Worm (Caenorhabditis elegans): ENCODE results near the gene puf-3.

The puf-3 gene

DNA sequence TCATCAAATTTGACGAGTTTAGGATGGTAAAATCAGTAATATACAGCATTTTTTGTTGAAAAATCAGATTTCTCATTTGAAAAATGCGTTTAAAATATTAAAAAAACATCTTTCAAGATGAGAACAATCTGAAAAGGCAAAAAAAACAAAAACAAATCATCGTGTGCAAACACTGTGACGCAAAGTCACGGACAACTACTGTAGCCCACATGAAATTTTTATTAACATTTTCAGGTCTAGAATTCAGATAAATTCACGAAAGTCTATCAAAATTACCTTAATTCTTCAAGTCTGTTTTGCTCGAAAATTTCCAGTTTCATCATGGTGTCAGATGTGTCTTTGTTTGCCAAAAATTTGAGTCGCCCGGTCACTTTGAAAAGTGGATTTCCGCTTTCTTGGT is 26.9 kb upstream of the puf-3 start:
- TF ChIP-seq snpc-1.3 (tag; optimal IDR thresholded peaks at IDR 0.05; ENCODE audit: insufficient read depth) (peak; percentile 7), B0019.2 (GFP tag; conservative IDR thresholded peaks at IDR 0.05) (no peak), mcd-1 (GFP tag; IDR thresholded peaks at IDR 0.05) (no peak), gei-17 (GFP tag; optimal IDR thresholded peaks at IDR 0.05) (no peak), Y53F4B.3 (GFP tag; IDR thresholded peaks at IDR 0.05) (no peak), efl-1 (GFP tag; optimal IDR thresholded peaks at IDR 0.05) (peak; percentile 32), somi-1 (GFP tag; optimal IDR thresholded peaks at IDR 0.05) (no peak), tbp1 (GFP tag; optimal IDR thresholded peaks at IDR 0.05) (peak; percentile 43), attf-6 (GFP tag; IDR thresholded peaks at IDR 0.05) (peak; percentile 74), ceh-27 (GFP tag; optimal IDR thresholded peaks at IDR 0.05) (no peak), lin-35 (GFP tag; optimal IDR thresholded peaks at IDR 0.05) (no peak), lin-54 (GFP tag; optimal IDR thresholded peaks at IDR 0.05) (peak; percentile 16), sdz-38 (tag; optimal IDR thresholded peaks at IDR 0.05) (no peak), zim-3 (tag; optimal IDR thresholded peaks at IDR 0.05) (no peak), hrde-1 (tag; optimal IDR thresholded peaks at IDR 0.05; ENCODE audit: borderline replicate concordance) (no peak), repo-1 (tag; optimal IDR thresholded peaks at IDR 0.05) (no peak), nhr-27 (tag; optimal IDR thresholded peaks at IDR 0.05) (no peak), dpl-1 (GFP tag; optimal IDR thresholded peaks at IDR 0.05) (peak; percentile 10), snpc-3.4 (tag; optimal IDR thresholded peaks at IDR 0.05) (peak; percentile 18), hmg-20 (GFP tag; IDR thresholded peaks at IDR 0.05) (no peak), nhr-90 (tag; optimal IDR thresholded peaks at IDR 0.05) (no peak), madf-6 (GFP tag; IDR thresholded peaks at IDR 0.05) (peak; percentile 98), D2030.7 (GFP tag; IDR thresholded peaks at IDR 0.05) (peak; percentile 64), egrh-3 (GFP tag; IDR thresholded peaks at IDR 0.05) (no peak), snpc-4 (GFP tag; optimal IDR thresholded peaks at IDR 0.05) (peak; percentile 69), snpc-4 (tag; optimal IDR thresholded peaks at IDR 0.05) (peak in 3 of 4 experiments; percentile 79 to 87 (median 87)), die-1 (tag; optimal IDR thresholded peaks at IDR 0.05) (no peak), xnd-1 (tag; optimal IDR thresholded peaks at IDR 0.05) (peak; percentile 83), lin-26 (GFP tag; IDR thresholded peaks at IDR 0.05) (no peak), madf-8 (GFP tag; conservative IDR thresholded peaks at IDR 0.05) (peak; percentile 97), ets-4 (GFP tag; optimal IDR thresholded peaks at IDR 0.05) (no peak), ceh-91 (GFP tag; IDR thresholded peaks at IDR 0.05) (peak; percentile 58), F57A8.1 (GFP tag; optimal IDR thresholded peaks at IDR 0.05) (no peak), lir-1 (GFP tag; conservative IDR thresholded peaks at IDR 0.05) (no peak), lag-1 (GFP tag; IDR thresholded peaks at IDR 0.05) (no peak), F33H1.4 (GFP tag; IDR thresholded peaks at IDR 0.05) (peak; percentile 49), C17E4.6 (GFP tag; IDR thresholded peaks at IDR 0.05) (no peak), atf-7 (tag; optimal IDR thresholded peaks at IDR 0.05) (no peak), lsl-1 (GFP tag; optimal IDR thresholded peaks at IDR 0.05) (peak; percentile 90)

DNA sequence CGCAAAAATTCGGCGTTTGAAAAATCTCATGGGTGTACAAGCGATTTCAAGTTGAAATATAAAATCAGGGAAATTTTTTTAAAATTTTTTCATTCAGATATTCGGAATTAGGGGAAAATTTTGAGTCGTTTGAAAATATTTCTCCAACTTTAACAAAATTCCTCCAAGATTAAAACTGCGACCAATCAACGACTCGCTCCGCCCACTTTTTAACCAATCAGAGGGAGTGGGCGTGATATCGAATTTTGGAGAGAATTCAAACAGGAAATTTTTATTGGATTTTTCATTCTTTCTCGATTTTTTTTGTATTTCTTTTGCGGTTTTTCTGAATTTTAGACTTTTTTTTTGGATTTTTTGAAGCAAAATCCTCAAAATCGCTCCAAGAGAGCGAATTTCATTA is 13.3 kb upstream of the puf-3 start:
- no peak for TF ChIP-seq tlf-1 (GFP tag; optimal IDR thresholded peaks at IDR 0.05)
- TF ChIP-seq Y79H2A.3 (GFP tag; conservative IDR thresholded peaks at IDR 0.05) = no peak
- no peak for TF ChIP-seq nfya-1 (tag; optimal IDR thresholded peaks at IDR 0.05; ENCODE audit: borderline replicate concordance, insufficient read depth)
- TF ChIP-seq nhr-90 (tag; optimal IDR thresholded peaks at IDR 0.05) = no peak
- no peak for TF ChIP-seq tbp1 (GFP tag; optimal IDR thresholded peaks at IDR 0.05)
- TF ChIP-seq madf-8 (GFP tag; conservative IDR thresholded peaks at IDR 0.05) = no peak
- TF ChIP-seq ceh-79 (tag; optimal IDR thresholded peaks at IDR 0.05) = no peak
- no peak for TF ChIP-seq sptf-2 (GFP tag; optimal IDR thresholded peaks at IDR 0.05)
- no peak for TF ChIP-seq nfyb-1 (GFP tag; IDR thresholded peaks at IDR 0.05)
- no peak for TF ChIP-seq B0336.3 (GFP tag; IDR thresholded peaks at IDR 0.05)
- TF ChIP-seq hmg-1.2 (GFP tag; IDR thresholded peaks at IDR 0.05) = no peak

Data from whole organism, young adult.